Worm (Caenorhabditis elegans) whole organism, L4/young adult: ENCODE results near the gene slr-2.
A peak's percentile ranks its signal among the peaks of the same experiment; 100 is the strongest.

Experiments
- W03F9.2 ChIP-seq: fragments of 150-350 bp; optimal IDR thresholded peaks from 2 replicates; lab custom pipeline; 2014; ENCODE audit warnings: missing biosample characterization, missing genetic modification characterization
- him-1 ChIP-seq: sonication (generic microtip); optimal IDR thresholded peaks from 2 replicates; lab custom pipeline; 2016; ENCODE audit warnings: missing genotype, missing genetic modification reagents, missing genetic modification characterization, missing compliant biosample characterization

DNA sequence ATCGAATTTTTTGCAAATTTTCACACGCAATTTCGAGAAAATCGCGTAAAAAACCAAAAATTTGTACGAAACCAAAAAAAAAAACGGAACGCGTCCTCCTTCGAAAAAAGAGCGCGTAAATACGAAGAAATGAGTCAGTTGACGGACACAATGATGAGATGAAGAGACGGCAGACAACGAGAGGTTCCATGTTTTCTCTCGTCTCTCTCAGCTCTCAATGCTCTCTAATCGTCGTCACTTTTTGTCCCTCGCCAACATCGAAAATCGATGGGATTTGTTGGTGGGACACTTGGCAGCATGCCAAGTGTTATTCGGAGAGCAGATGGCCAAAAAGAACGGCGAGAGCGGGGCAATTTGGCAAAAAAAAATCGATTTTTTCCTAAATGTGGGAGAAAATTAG lies 7.8 kb upstream of the slr-2 start:
- TF ChIP-seq W03F9.2 (tag; lab: Kevin White, UChicago) (peak; percentile 6), him-1 (tag; lab: Kevin White, UChicago) (peak; percentile 2)
